Fruit fly (Drosophila melanogaster) whole organism, embryonic: ENCODE results near the gene Lipt2.
A peak's percentile ranks its signal among the peaks of the same experiment; 100 is the strongest.

Experiments used
- Adf1 ChIP-seq: fragments of 200-800 bp; sonication (Bioruptor generic); IDR thresholded peaks from 2 replicates; pipeline ENCODE4 v1.3.6; 2022; ENCODE audit warnings: missing biosample characterization, missing genetic modification characterization
- Atf3 ChIP-seq: fragments of 200-800 bp; sonication (Bioruptor generic); optimal IDR thresholded peaks from 3 replicates; lab custom pipeline; 2016; ENCODE audit warnings: missing biosample characterization, missing genetic modification characterization
- Blimp-1 ChIP-seq: fragments of 200-800 bp; sonication (Bioruptor generic); optimal IDR thresholded peaks from 3 replicates; lab custom pipeline; 2018; ENCODE audit warnings: missing biosample characterization, missing genetic modification characterization, mild to moderate bottlenecking, moderate library complexity, missing genetic modification reagents
- CG10274 ChIP-seq: fragments of 200-800 bp; sonication (Bioruptor generic); optimal IDR thresholded peaks from 3 replicates; lab custom pipeline; 2017; ENCODE audit warnings: missing biosample characterization, mild to moderate bottlenecking, missing genetic modification characterization
- CG10366 ChIP-seq: fragments of 200-800 bp; sonication (Bioruptor generic); IDR thresholded peaks from 2 replicates; pipeline ENCODE4 v1.3.6; 2022; ENCODE audit warnings: missing biosample characterization, missing genetic modification characterization
- CG10543 ChIP-seq: fragments of 200-800 bp; sonication (Bioruptor generic); optimal IDR thresholded peaks from 3 replicates; lab custom pipeline; 2017; ENCODE audit warnings: missing biosample characterization, mild to moderate bottlenecking, missing genetic modification characterization, moderate library complexity
- CG11504 ChIP-seq: fragments of 200-800 bp; sonication (Bioruptor generic); optimal IDR thresholded peaks from 3 replicates; lab custom pipeline; 2019; ENCODE audit warnings: missing biosample characterization, mild to moderate bottlenecking, missing genetic modification characterization, moderate library complexity
- CG12391 ChIP-seq: fragments of 200-800 bp; sonication (Bioruptor generic); optimal IDR thresholded peaks from 3 replicates; lab custom pipeline; 2018; ENCODE audit warnings: missing biosample characterization, mild to moderate bottlenecking, missing genetic modification characterization, moderate library complexity
- CG17385 ChIP-seq: fragments of 200-800 bp; sonication (Bioruptor generic); optimal IDR thresholded peaks from 3 replicates; lab custom pipeline; 2018; ENCODE audit warnings: missing biosample characterization, mild to moderate bottlenecking, missing genetic modification characterization
- CG2678 ChIP-seq: fragments of 200-800 bp; sonication (Bioruptor generic); optimal IDR thresholded peaks from 3 replicates; lab custom pipeline; 2019; ENCODE audit warnings: missing biosample characterization, mild to moderate bottlenecking, missing genetic modification characterization, moderate library complexity
- CG30431 ChIP-seq: fragments of 200-800 bp; sonication (Bioruptor generic); optimal IDR thresholded peaks from 2 replicates; lab custom pipeline; 2017; ENCODE audit warnings: missing biosample characterization, missing genetic modification characterization
- CG34376 ChIP-seq: fragments of 200-800 bp; sonication (Bioruptor generic); optimal IDR thresholded peaks from 2 replicates; lab custom pipeline; 2018; ENCODE audit warnings: missing biosample characterization, mild to moderate bottlenecking, missing genetic modification characterization
- CG3995 ChIP-seq: fragments of 200-800 bp; sonication (Bioruptor generic); optimal IDR thresholded peaks from 3 replicates; lab custom pipeline; 2016; ENCODE audit warnings: missing biosample characterization, missing genetic modification characterization
- CG4707 ChIP-seq: fragments of 200-800 bp; sonication (Bioruptor generic); optimal IDR thresholded peaks from 2 replicates; lab custom pipeline; 2018; ENCODE audit warnings: missing biosample characterization, mild to moderate bottlenecking, missing genetic modification characterization, moderate library complexity
- CG6254 ChIP-seq: fragments of 200-800 bp; sonication (Bioruptor generic); optimal IDR thresholded peaks from 3 replicates; lab custom pipeline; 2017; ENCODE audit warnings: mild to moderate bottlenecking, missing biosample characterization, missing genetic modification reagents, missing genetic modification characterization
- CG6683 ChIP-seq: fragments of 200-800 bp; sonication (Bioruptor generic); optimal IDR thresholded peaks from 2 replicates; lab custom pipeline; 2017; ENCODE audit warnings: missing biosample characterization, mild to moderate bottlenecking, missing genetic modification characterization, missing genetic modification reagents
- CG8290 ChIP-seq, 3 experiments: fragments of 200-800 bp; sonication (Bioruptor generic); optimal IDR thresholded peaks; 2 replicates each; lab custom pipeline; 2016 to 2019; ENCODE audit warnings: missing biosample characterization in 3 of 3, missing genetic modification characterization in 3 of 3, mild to moderate bottlenecking in 2 of 3, moderate library complexity in 1 of 3
- E2f1 ChIP-seq: fragments of 200-800 bp; sonication (Bioruptor generic); IDR thresholded peaks from 2 replicates; pipeline ENCODE4 v1.3.6; 2022; ENCODE audit warnings: missing biosample characterization, missing genetic modification characterization
- ERR ChIP-seq: fragments of 200-800 bp; sonication (Bioruptor generic); optimal IDR thresholded peaks from 2 replicates; lab custom pipeline; 2016; ENCODE audit warnings: missing biosample characterization, missing genetic modification characterization
- GATAe ChIP-seq: fragments of 200-800 bp; sonication (Bioruptor generic); conservative IDR thresholded peaks from 2 replicates; pipeline ENCODE4 v1.3.6; 2022; ENCODE audit warnings: missing biosample characterization, missing genetic modification characterization
- HLHmδ ChIP-seq: fragments of 200-800 bp; sonication (Bioruptor generic); optimal IDR thresholded peaks from 2 replicates; lab custom pipeline; 2018; ENCODE audit warnings: missing biosample characterization, mild to moderate bottlenecking, missing genetic modification characterization, moderate library complexity
- Mrtf ChIP-seq: fragments of 200-800 bp; sonication (Bioruptor generic); IDR thresholded peaks from 3 replicates; pipeline ENCODE4 v1.3.6; 2022; ENCODE audit warnings: missing biosample characterization, missing genetic modification characterization
- Poxn ChIP-seq: fragments of 200-800 bp; sonication (Bioruptor generic); IDR thresholded peaks from 2 replicates; pipeline ENCODE4 v1.3.6; 2022; ENCODE audit warnings: missing biosample characterization, missing genetic modification characterization
- Ptx1 ChIP-seq: fragments of 200-800 bp; sonication (Bioruptor generic); IDR thresholded peaks from 2 replicates; pipeline ENCODE4 v1.3.6; 2022; ENCODE audit warnings: missing biosample characterization, missing genetic modification characterization
- cg ChIP-seq: fragments of 200-800 bp; sonication (Bioruptor generic); optimal IDR thresholded peaks from 3 replicates; lab custom pipeline; 2019; ENCODE audit warnings: missing biosample characterization, mild to moderate bottlenecking, missing genetic modification characterization, moderate library complexity
- chm ChIP-seq: fragments of 200-800 bp; sonication (Bioruptor generic); IDR thresholded peaks from 2 replicates; pipeline ENCODE4 v1.3.6; 2022; ENCODE audit warnings: missing biosample characterization, missing genetic modification characterization
- ci ChIP-seq: fragments of 200-800 bp; sonication (Bioruptor generic); IDR thresholded peaks from 3 replicates; pipeline ENCODE4 v1.3.6; 2022; ENCODE audit warnings: missing biosample characterization, missing genetic modification characterization
- cwo ChIP-seq: fragments of 200-800 bp; sonication (Bioruptor generic); optimal IDR thresholded peaks from 3 replicates; lab custom pipeline; 2017; ENCODE audit warnings: missing biosample characterization, missing genetic modification characterization, mild to moderate bottlenecking, moderate library complexity, missing genetic modification reagents
- dpn ChIP-seq, 2 experiments: fragments of 200-800 bp; sonication (Bioruptor generic); optimal IDR thresholded peaks; 3 replicates each; lab custom pipeline; 2016; ENCODE audit warnings: missing biosample characterization in 2 of 2, missing genetic modification characterization in 2 of 2
- ems ChIP-seq: fragments of 200-800 bp; sonication (Bioruptor generic); optimal IDR thresholded peaks from 3 replicates; lab custom pipeline; 2016; ENCODE audit warnings: missing biosample characterization, missing genetic modification characterization
- ewg ChIP-seq: fragments of 200-800 bp; sonication (Bioruptor generic); optimal IDR thresholded peaks from 3 replicates; lab custom pipeline; 2017; ENCODE audit warnings: mild to moderate bottlenecking, missing biosample characterization, missing genetic modification reagents, missing genetic modification characterization
- exex ChIP-seq: fragments of 200-800 bp; sonication (Bioruptor generic); optimal IDR thresholded peaks from 4 replicates; lab custom pipeline; 2018; ENCODE audit warnings: missing biosample characterization, mild to moderate bottlenecking, missing genetic modification characterization, moderate library complexity
- grn ChIP-seq: fragments of 200-800 bp; sonication (Bioruptor generic); optimal IDR thresholded peaks from 3 replicates; lab custom pipeline; 2017; ENCODE audit warnings: missing biosample characterization, missing genetic modification characterization
- gro ChIP-seq: fragments of 200-800 bp; sonication (Bioruptor generic); optimal IDR thresholded peaks from 2 replicates; lab custom pipeline; 2016; ENCODE audit warnings: missing biosample characterization, missing genetic modification characterization
- her ChIP-seq: fragments of 200-800 bp; sonication (Bioruptor generic); optimal IDR thresholded peaks from 2 replicates; lab custom pipeline; 2016; ENCODE audit warnings: missing biosample characterization, missing genetic modification characterization
- lab ChIP-seq: fragments of 200-800 bp; sonication (Bioruptor generic); optimal IDR thresholded peaks from 3 replicates; lab custom pipeline; 2017; ENCODE audit warnings: missing biosample characterization, missing genetic modification characterization, mild to moderate bottlenecking, moderate library complexity, missing genetic modification reagents
- lilli ChIP-seq: fragments of 200-800 bp; sonication (Bioruptor generic); optimal IDR thresholded peaks from 3 replicates; lab custom pipeline; 2016; ENCODE audit warnings: missing biosample characterization, missing genetic modification characterization
- lola ChIP-seq, 3 experiments: fragments of >200 bp in 2 of 3; fragments of 200-800 bp in 1 of 3; sonication (Bioruptor generic) in 1 of 3; optimal IDR thresholded peaks; 2 replicates each; lab custom pipeline; 2017 to 2019; ENCODE audit warnings: missing biosample characterization in 3 of 3, missing genetic modification characterization in 3 of 3, mild to moderate bottlenecking in 1 of 3, moderate library complexity in 1 of 3
- lov ChIP-seq, 2 experiments: fragments of 200-800 bp in 1 of 2; fragments of >200 bp in 1 of 2; sonication (Bioruptor generic) in 1 of 2; IDR thresholded peaks in 1 of 2; optimal IDR thresholded peaks in 1 of 2; 2 replicates in 1 of 2; 3 replicates in 1 of 2; pipeline versions ENCODE4 v1.3.6 to Lab custom; 2017 to 2022; ENCODE audit warnings: missing biosample characterization in 1 of 2, missing genetic modification characterization in 1 of 2
- mirr ChIP-seq: fragments of 200-800 bp; sonication (Bioruptor generic); optimal IDR thresholded peaks from 3 replicates; lab custom pipeline; 2018; ENCODE audit warnings: missing biosample characterization, mild to moderate bottlenecking, missing genetic modification characterization
- rib ChIP-seq: fragments of 200-800 bp; sonication (Bioruptor generic); IDR thresholded peaks from 2 replicates; pipeline ENCODE4 v1.3.6; 2022; ENCODE audit warnings: missing biosample characterization, missing genetic modification characterization
- ro ChIP-seq: fragments of 200-800 bp; sonication (Bioruptor generic); IDR thresholded peaks from 2 replicates; pipeline ENCODE4 v1.3.6; 2022; ENCODE audit warnings: missing biosample characterization, missing genetic modification characterization
- scrt ChIP-seq: fragments of 200-800 bp; sonication (Bioruptor generic); optimal IDR thresholded peaks from 2 replicates; lab custom pipeline; 2018; ENCODE audit warnings: missing biosample characterization, mild to moderate bottlenecking, missing genetic modification characterization, moderate library complexity
- sd ChIP-seq: fragments of 200-800 bp; sonication (Bioruptor generic); optimal IDR thresholded peaks from 3 replicates; lab custom pipeline; 2018; ENCODE audit warnings: missing biosample characterization, mild to moderate bottlenecking, missing genetic modification characterization, moderate library complexity
- stc ChIP-seq: fragments of 200-800 bp; sonication (Bioruptor generic); IDR thresholded peaks from 2 replicates; pipeline ENCODE4 v1.3.6; 2022; ENCODE audit warnings: missing biosample characterization, missing genetic modification characterization
- toy ChIP-seq: fragments of 200-800 bp; sonication (Bioruptor generic); IDR thresholded peaks from 2 replicates; pipeline ENCODE4 v1.3.6; 2022; ENCODE audit warnings: missing biosample characterization, missing genetic modification characterization
- zen2 ChIP-seq: fragments of 200-800 bp; sonication (Bioruptor generic); IDR thresholded peaks from 3 replicates; pipeline ENCODE4 v1.3.6; 2022; ENCODE audit warnings: missing biosample characterization, missing genetic modification characterization; ENCODE audit not compliant: partially characterized antibody

Lipt2 gene

dm6 chr3R:4403706-4404392 is 33.3 kb downstream of the Lipt2 start:
- no peak for TF ChIP-seq Poxn (GFP tag; lab: Robert Waterston, UW)
- TF ChIP-seq Atf3 (GFP tag; lab: Kevin White, UChicago), result peak; percentile 19
- peak; percentile 54 for TF ChIP-seq GATAe
- no peak for TF ChIP-seq CG10366 (GFP tag; lab: Robert Waterston, UW)
- peak; percentile 23 for TF ChIP-seq CG8290 (GFP tag; optimal IDR thresholded peaks at IDR 0.05; lab: Kevin White, UChicago)
- no peak for TF ChIP-seq CG8290 (tag; optimal IDR thresholded peaks at IDR 0.05; lab: Kevin White, UChicago)
- TF ChIP-seq cwo, result peak; percentile 35
- TF ChIP-seq CG17385 (GFP tag; lab: Kevin White, UChicago), result no peak
- TF ChIP-seq CG34376, result peak; percentile 77
- TF ChIP-seq lov (optimal IDR thresholded peaks at IDR 0.05; lab: Kevin White, UChicago), result no peak
- TF ChIP-seq lov (GFP tag; IDR thresholded peaks at IDR 0.05; lab: Robert Waterston, UW), result 0 out of 3 replicates have a peak, but pooled peaks have one; percentile 55
- no peak for TF ChIP-seq ro
- peak; percentile 9 for TF ChIP-seq CG10274
- TF ChIP-seq CG12391 (tag; lab: Kevin White, UChicago), result peak; percentile 16
- peak; percentile 28; the same call in 1 of the 2 replicates for TF ChIP-seq chm
- TF ChIP-seq CG10543 (GFP tag; lab: Kevin White, UChicago), result peak; percentile 35
- no peak for TF ChIP-seq toy (GFP tag; lab: Robert Waterston, UW)
- peak; percentile 21 for TF ChIP-seq ewg (GFP tag; lab: Kevin White, UChicago)
- TF ChIP-seq CG4707 (GFP tag; lab: Kevin White, UChicago), result no peak
- TF ChIP-seq ERR (GFP tag; lab: Kevin White, UChicago), result peak; percentile 26
- no peak for TF ChIP-seq Ptx1
- peak; percentile 8 for TF ChIP-seq ems (GFP tag; lab: Kevin White, UChicago)
- TF ChIP-seq mirr, result peak; percentile 37
- TF ChIP-seq lab (GFP tag; lab: Kevin White, UChicago), result peak; percentile 3
- no peak for TF ChIP-seq her (GFP tag; lab: Kevin White, UChicago)
- TF ChIP-seq rib (GFP tag; lab: Robert Waterston, UW), result peak; percentile 88
- peak; percentile 22; the same call in 1 of the 3 replicates for TF ChIP-seq ci
- peak; percentile 18 for TF ChIP-seq CG3995 (GFP tag; lab: Kevin White, UChicago)
- TF ChIP-seq CG2678 (tag; lab: Kevin White, UChicago), result peak; percentile 32
- TF ChIP-seq CG11504 (tag; lab: Kevin White, UChicago), result no peak
- peak; percentile 45; the same call in 1 of the 3 replicates for TF ChIP-seq zen2 (GFP tag; lab: Robert Waterston, UW)
- TF ChIP-seq stc (GFP tag; lab: Robert Waterston, UW), result no peak
- peak in 1 of 2 experiments; percentile 39 for TF ChIP-seq dpn (GFP tag; optimal IDR thresholded peaks at IDR 0.05; lab: Kevin White, UChicago)
- TF ChIP-seq lilli (GFP tag; lab: Kevin White, UChicago), result peak; percentile 6
- TF ChIP-seq scrt (GFP tag; lab: Kevin White, UChicago), result no peak
- no peak for TF ChIP-seq CG6254
- peak; percentile 66 for TF ChIP-seq grn (GFP tag; lab: Kevin White, UChicago)
- peak; percentile 38 for TF ChIP-seq Blimp-1
- TF ChIP-seq Mrtf (GFP tag; lab: Robert Waterston, UW), result no peak
- TF ChIP-seq gro (GFP tag; lab: Kevin White, UChicago), result peak; percentile 48
- no peak for TF ChIP-seq CG30431 (GFP tag; lab: Kevin White, UChicago)
- no peak for TF ChIP-seq HLHmδ (GFP tag; lab: Kevin White, UChicago)
- 0 out of 2 replicates have a peak, but pooled peaks have one; percentile 26 for TF ChIP-seq E2f1 (GFP tag; lab: Robert Waterston, UW)
- peak; percentile 81 for TF ChIP-seq cg (GFP tag; lab: Kevin White, UChicago)
- no peak; the same call in 1 of the 2 replicates for TF ChIP-seq Adf1 (GFP tag; lab: Robert Waterston, UW)
- TF ChIP-seq lola (GFP tag; optimal IDR thresholded peaks at IDR 0.05; lab: Kevin White, UChicago), result peak in 1 of 3 experiments; percentile 11
- peak; percentile 97 for TF ChIP-seq sd (tag; lab: Kevin White, UChicago)
- no peak for TF ChIP-seq CG6683 (GFP tag; lab: Kevin White, UChicago)
- TF ChIP-seq exex (tag; lab: Kevin White, UChicago), result peak; percentile 67
